Fruit fly (Drosophila melanogaster): ENCODE results near the gene CG10154.
A peak's percentile ranks its signal among the peaks of the same experiment; 100 is the strongest.

CG10154 gene

DNA sequence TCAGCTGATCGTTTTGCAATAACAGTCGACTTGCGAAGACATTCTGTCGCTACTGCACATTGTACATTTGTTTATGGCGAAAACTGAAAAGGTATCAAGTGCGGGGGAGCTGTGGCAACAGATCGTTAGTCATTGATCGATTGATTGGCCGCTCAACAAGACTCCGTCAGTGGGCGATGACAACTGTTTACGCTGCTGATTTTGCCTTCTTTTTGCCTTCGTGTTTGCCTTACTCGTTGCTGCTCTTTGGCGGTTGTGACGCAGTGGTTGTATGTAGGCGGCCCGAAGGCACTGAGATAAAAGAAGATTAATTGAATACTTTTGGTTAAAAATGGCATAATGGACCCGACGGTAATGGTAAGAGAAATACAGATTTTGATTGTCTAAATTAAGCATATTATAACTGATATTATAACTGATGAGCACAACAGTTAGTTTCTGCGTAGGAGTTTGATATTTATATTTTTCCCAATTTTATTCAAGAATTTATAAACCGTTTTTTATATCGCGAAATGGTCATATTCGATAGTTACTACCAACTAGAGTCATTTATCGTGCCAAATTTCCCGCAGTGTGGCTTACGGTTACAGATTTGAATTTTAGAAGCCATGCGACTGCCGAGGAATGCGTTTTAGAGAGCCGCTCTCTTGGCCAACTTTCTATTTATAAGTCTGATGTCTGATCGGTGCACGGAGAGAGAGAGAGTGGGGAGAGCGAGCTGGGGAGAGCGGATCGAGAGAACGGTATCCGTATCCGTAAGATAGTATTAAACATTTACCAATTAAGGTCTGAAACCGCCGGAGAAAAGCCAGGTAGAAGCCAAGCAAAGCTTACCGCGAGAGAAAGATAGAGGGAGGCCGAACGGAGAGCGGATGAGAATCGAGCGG, 39.9 kb upstream of the CG10154 start (continued):
- peak; percentile 60; the same call in 2 of the 3 replicates for TF ChIP-seq CG3726 (GFP tag; IDR thresholded peaks at IDR 0.05)
- no peak for TF ChIP-seq chinmo (GFP tag; IDR thresholded peaks at IDR 0.05; ENCODE audit: partially characterized antibody)
- TF ChIP-seq Bteb2 (GFP tag; optimal IDR thresholded peaks at IDR 0.05), result peak; percentile 64
- no peak for TF ChIP-seq CG3163 (GFP tag; optimal IDR thresholded peaks at IDR 0.05)
- TF ChIP-seq Kr (GFP tag; optimal IDR thresholded peaks at IDR 0.05), result no peak
- TF ChIP-seq CG30431 (GFP tag; optimal IDR thresholded peaks at IDR 0.05), result peak; percentile 78
- TF ChIP-seq h (optimal IDR thresholded peaks at IDR 0.05), result no peak

DNA sequence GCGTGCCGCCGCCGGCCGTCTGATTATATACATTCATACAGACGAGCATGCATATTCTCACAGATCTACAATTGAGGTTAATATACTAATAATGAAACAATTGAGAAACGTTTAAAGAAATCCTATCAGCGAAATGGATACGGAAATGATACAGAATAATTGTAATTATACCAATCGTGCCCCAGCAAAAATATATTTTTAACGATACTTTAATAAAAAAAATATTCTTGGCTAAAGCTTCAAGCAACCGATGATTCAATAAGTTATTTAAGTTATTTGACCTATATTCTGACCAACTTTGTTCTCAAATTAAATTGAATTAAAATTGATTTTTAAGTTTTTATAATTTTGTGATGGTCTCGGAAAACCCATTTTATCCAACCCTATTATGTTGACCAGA, 39.1 kb upstream of the CG10154 start:
- peak; percentile 27; the same call in 1 of the 3 replicates for TF ChIP-seq tgo (GFP tag; IDR thresholded peaks at IDR 0.05)
- TF ChIP-seq CG10431 (GFP tag; optimal IDR thresholded peaks at IDR 0.05), result no peak
- TF ChIP-seq pb (GFP tag; optimal IDR thresholded peaks at IDR 0.05), result no peak
- TF ChIP-seq cato (GFP tag; optimal IDR thresholded peaks at IDR 0.05; ENCODE audit: borderline replicate concordance), result no peak
- no peak for TF ChIP-seq CG4730 (GFP tag; IDR thresholded peaks at IDR 0.05)
- 0 out of 3 replicates have a peak, but pooled peaks have one; percentile 9 for TF ChIP-seq CG11695 (GFP tag; IDR thresholded peaks at IDR 0.05)
- TF ChIP-seq row (GFP tag; IDR thresholded peaks at IDR 0.05), result 0 out of 3 replicates have a peak, but pooled peaks have one; percentile 5
- TF ChIP-seq CG12104 (GFP tag; optimal IDR thresholded peaks at IDR 0.05), result no peak
- TF ChIP-seq so (GFP tag; IDR thresholded peaks at IDR 0.05), result 0 out of 3 replicates have a peak, but pooled peaks have one; percentile 32
- TF ChIP-seq CG12942 (GFP tag; optimal IDR thresholded peaks at IDR 0.05), result no peak
- TF ChIP-seq Sin3A (optimal IDR thresholded peaks at IDR 0.05), result no peak
- peak; percentile 69 for TF ChIP-seq CG11696 (GFP tag; IDR thresholded peaks at IDR 0.05)
- peak; percentile 34; the same call in 1 of the 2 replicates for TF ChIP-seq Ptx1 (GFP tag; IDR thresholded peaks at IDR 0.05)
- peak; percentile 11 for TF ChIP-seq CG10147 (GFP tag; optimal IDR thresholded peaks at IDR 0.05)
- TF ChIP-seq slbo (GFP tag; IDR thresholded peaks at IDR 0.05), result peak; percentile 15; the same call in 1 of the 2 replicates
- TF ChIP-seq Hr51 (GFP tag; optimal IDR thresholded peaks at IDR 0.05), result no peak
- no peak for TF ChIP-seq jumu (GFP tag; optimal IDR thresholded peaks at IDR 0.05)
- no peak for TF ChIP-seq pzg (GFP tag; optimal IDR thresholded peaks at IDR 0.05)
- no peak for TF ChIP-seq prd (optimal IDR thresholded peaks at IDR 0.05)
- peak; percentile 10; the same call in 1 of the 3 replicates for TF ChIP-seq prd (GFP tag; IDR thresholded peaks at IDR 0.05)
- TF ChIP-seq CG17361 (GFP tag; IDR thresholded peaks at IDR 0.05), result no peak
- no peak for TF ChIP-seq cg (GFP tag; optimal IDR thresholded peaks at IDR 0.05)
- peak; percentile 43 for TF ChIP-seq nmo (GFP tag; optimal IDR thresholded peaks at IDR 0.05)
- TF ChIP-seq phol (tag; optimal IDR thresholded peaks at IDR 0.05), result no peak
- TF ChIP-seq hth (optimal IDR thresholded peaks at IDR 0.05), result no peak
- peak; percentile 37 for TF ChIP-seq tap (tag; optimal IDR thresholded peaks at IDR 0.05)
- peak; percentile 27 for TF ChIP-seq Sox100B (GFP tag; optimal IDR thresholded peaks at IDR 0.05)
- 0 out of 3 replicates have a peak, but pooled peaks have one; percentile 47 for TF ChIP-seq sr (GFP tag; IDR thresholded peaks at IDR 0.05)
- TF ChIP-seq insv (GFP tag; optimal IDR thresholded peaks at IDR 0.05), result no peak
- no peak for TF ChIP-seq CG3847 (GFP tag; IDR thresholded peaks at IDR 0.05)
- no peak for TF ChIP-seq CG4360 (GFP tag; IDR thresholded peaks at IDR 0.05)
- peak; percentile 36 for TF ChIP-seq CG6689 (GFP tag; IDR thresholded peaks at IDR 0.05)
- TF ChIP-seq CG11504 (tag; optimal IDR thresholded peaks at IDR 0.05), result peak; percentile 60
- no peak for TF ChIP-seq Med (GFP tag)
- TF ChIP-seq Blimp-1 (GFP tag; optimal IDR thresholded peaks at IDR 0.05), result peak; percentile 14
- peak; percentile 24 for TF ChIP-seq fd96Cb (tag; optimal IDR thresholded peaks at IDR 0.05)
- TF ChIP-seq esg (GFP tag; conservative IDR thresholded peaks at IDR 0.05), result 0 out of 2 replicates have a peak, but pooled peaks have one; percentile 10
- TF ChIP-seq dmrt99B (tag; optimal IDR thresholded peaks at IDR 0.05), result peak; percentile 25
- no peak for TF ChIP-seq tx (GFP tag; optimal IDR thresholded peaks at IDR 0.05)
- TF ChIP-seq D19A (tag; optimal IDR thresholded peaks at IDR 0.05), result no peak
- TF ChIP-seq Aef1 (GFP tag; IDR thresholded peaks at IDR 0.05), result no peak
